Worm (Caenorhabditis elegans): ENCODE data around the gene F26F12.5.

Gene F26F12.5

DNA sequence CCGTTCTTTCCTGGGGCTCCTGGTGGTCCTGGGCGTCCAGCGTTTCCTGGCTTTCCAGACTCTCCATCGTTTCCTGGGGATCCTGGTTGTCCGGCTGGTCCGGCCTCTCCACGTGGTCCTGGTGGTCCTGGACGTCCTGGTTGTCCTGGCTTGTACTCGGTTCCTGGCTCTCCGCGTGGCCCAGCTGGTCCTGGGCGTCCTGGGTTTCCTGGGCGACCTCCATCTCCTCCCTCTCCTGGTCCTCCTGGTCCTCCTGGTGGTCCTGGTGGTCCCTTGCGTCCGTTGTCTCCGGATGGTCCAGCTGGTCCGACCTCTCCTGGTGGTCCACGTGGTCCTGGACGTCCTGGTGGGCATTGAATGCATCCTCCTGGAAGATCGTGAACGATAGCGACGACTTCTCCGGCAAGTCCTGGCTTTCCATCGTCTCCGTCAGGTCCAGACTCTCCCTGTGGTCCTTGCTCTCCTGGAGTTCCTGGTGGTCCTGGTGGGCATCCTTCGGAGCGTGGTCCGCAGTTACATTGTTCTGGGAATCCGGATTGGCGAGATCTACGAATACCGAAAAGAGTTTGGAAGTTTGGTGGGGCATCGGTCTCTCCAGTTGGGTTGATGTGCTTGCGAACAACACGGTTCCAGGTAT is 28.9 kb downstream of the F26F12.5 start:
- no peak for TF ChIP-seq crh-2 (tag; optimal IDR thresholded peaks at IDR 0.05)
- no peak for TF ChIP-seq ZK546.5 (tag; optimal IDR thresholded peaks at IDR 0.05)
- TF ChIP-seq sma-3 (GFP tag; optimal IDR thresholded peaks at IDR 0.05), result no peak
- TF ChIP-seq ztf-11 (tag; optimal IDR thresholded peaks at IDR 0.05), result no peak
- TF ChIP-seq mdl-1 (tag; optimal IDR thresholded peaks at IDR 0.05), result no peak
- TF ChIP-seq elt-1 (tag; optimal IDR thresholded peaks at IDR 0.05), result no peak
- TF ChIP-seq gmeb-1 (tag; optimal IDR thresholded peaks at IDR 0.05), result no peak
- no peak for TF ChIP-seq fos-1 (tag; optimal IDR thresholded peaks at IDR 0.05)
- TF ChIP-seq sma-9 (GFP tag; optimal IDR thresholded peaks at IDR 0.05), result no peak
- no peak for TF ChIP-seq sma-9 (tag; optimal IDR thresholded peaks at IDR 0.05)

DNA sequence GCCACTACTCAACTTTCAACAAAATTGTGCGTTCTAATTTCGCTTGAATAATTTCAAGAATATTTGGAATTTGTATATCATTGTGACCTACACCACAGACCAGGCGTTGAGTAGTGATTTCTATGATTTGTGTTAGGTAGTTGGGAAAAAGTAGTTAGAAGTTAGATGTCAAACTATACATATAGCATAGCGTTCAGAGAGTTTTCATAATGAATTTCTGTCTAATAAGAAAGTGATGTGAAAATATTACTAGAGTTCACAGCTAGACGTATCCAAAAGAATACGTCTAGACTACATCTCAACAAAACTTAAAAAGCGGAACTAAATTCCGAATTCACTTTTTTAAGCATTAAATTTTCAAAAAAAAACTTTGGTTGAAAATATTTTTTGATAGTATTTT is 29.6 kb downstream of the F26F12.5 start:
- TF ChIP-seq dmd-4 (tag; optimal IDR thresholded peaks at IDR 0.05) (no peak), nhr-25 (tag; optimal IDR thresholded peaks at IDR 0.05) (no peak)

DNA sequence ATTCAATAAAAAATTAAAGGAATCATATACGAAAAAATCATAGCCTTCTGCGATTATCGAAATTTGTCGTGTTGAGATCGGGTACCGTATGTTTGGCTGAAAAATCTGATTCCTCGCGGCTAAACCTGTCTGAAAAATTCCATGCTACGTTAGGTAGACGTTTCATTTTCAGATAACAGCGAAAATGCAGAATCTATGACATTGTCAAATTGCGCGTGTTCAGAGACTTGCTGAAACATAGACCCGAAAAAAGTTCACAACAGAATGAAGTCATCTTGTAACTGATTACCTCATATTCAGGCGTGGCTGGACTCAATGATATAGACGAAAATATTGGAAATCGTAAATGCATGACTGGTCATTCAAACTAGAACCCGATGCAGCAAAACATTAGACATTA is 31.5 kb downstream of the F26F12.5 start, which contains the start of gene srh-76:
Gene srh-76 (plus strand): TSS at position 301 of the 400 bp plus-strand sequence.
- TF ChIP-seq R02D3.7 (tag; optimal IDR thresholded peaks at IDR 0.05) (no peak), ztf-4 (tag; optimal IDR thresholded peaks at IDR 0.05) (no peak), ceh-16 (tag; optimal IDR thresholded peaks at IDR 0.05) (no peak), nhr-6 (tag; optimal IDR thresholded peaks at IDR 0.05) (no peak), nhr-77 (tag; optimal IDR thresholded peaks at IDR 0.05) (no peak), gmeb-1 (tag; optimal IDR thresholded peaks at IDR 0.05) (no peak), blmp-1 (tag; optimal IDR thresholded peaks at IDR 0.05; ENCODE audit: insufficient read depth) (no peak), skn-1 (tag; optimal IDR thresholded peaks at IDR 0.05) (no peak), nhr-237 (tag; optimal IDR thresholded peaks at IDR 0.05) (no peak), zag-1 (tag; optimal IDR thresholded peaks at IDR 0.05) (no peak), peb-1 (tag; optimal IDR thresholded peaks at IDR 0.05) (no peak), lsy-2 (tag; optimal IDR thresholded peaks at IDR 0.05) (no peak), ZK546.5 (tag; optimal IDR thresholded peaks at IDR 0.05) (no peak), alr-1 (tag; optimal IDR thresholded peaks at IDR 0.05) (no peak), aly-2 (tag; optimal IDR thresholded peaks at IDR 0.05) (no peak), unc-55 (GFP tag; optimal IDR thresholded peaks at IDR 0.05) (no peak), Y55F3AM.14 (GFP tag; optimal IDR thresholded peaks at IDR 0.05) (no peak), elt-1 (tag; optimal IDR thresholded peaks at IDR 0.05) (no peak), sem-4 (tag; optimal IDR thresholded peaks at IDR 0.05) (no peak)

DNA sequence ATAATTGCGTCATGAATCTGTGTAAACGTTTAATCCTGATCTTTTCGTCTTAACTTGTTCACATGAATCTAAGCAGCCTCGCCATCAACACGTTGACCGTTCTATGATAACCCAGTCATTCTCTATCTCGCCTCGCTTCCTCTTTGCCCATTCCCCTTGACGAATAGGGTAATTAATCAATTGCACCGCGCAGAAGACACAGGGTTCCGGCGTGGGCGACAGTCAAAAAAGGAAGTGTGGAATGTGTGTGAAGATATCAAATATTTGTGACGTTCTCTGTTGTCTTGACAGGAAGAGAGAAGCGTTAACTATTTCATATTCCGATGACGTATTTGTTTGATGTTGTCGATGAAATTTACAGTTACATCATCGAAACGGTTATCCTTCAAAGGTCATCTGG is 32.2 kb downstream of the F26F12.5 start:
- TF ChIP-seq peb-1 (tag; optimal IDR thresholded peaks at IDR 0.05) (no peak), ztf-1 (GFP tag; conservative IDR thresholded peaks at IDR 0.05) (no peak), blmp-1 (tag; optimal IDR thresholded peaks at IDR 0.05; ENCODE audit: insufficient read depth) (peak; percentile 70), lin-39 (tag; optimal IDR thresholded peaks at IDR 0.05) (no peak), nhr-25 (tag; optimal IDR thresholded peaks at IDR 0.05) (peak; percentile 93), nhr-11 (tag; optimal IDR thresholded peaks at IDR 0.05) (no peak), sma-3 (GFP tag; optimal IDR thresholded peaks at IDR 0.05) (peak; percentile 89), ceh-16 (tag; optimal IDR thresholded peaks at IDR 0.05) (no peak), F13H6.1 (tag; optimal IDR thresholded peaks at IDR 0.05) (no peak), Y55F3AM.14 (GFP tag; optimal IDR thresholded peaks at IDR 0.05) (peak; percentile 55), nhr-21 (tag; optimal IDR thresholded peaks at IDR 0.05) (peak; percentile 94), skn-1 (tag; optimal IDR thresholded peaks at IDR 0.05) (no peak), snpc-4 (tag; optimal IDR thresholded peaks at IDR 0.05) (no peak), crh-2 (tag; optimal IDR thresholded peaks at IDR 0.05) (peak; percentile 23), nhr-129 (tag; optimal IDR thresholded peaks at IDR 0.05) (peak; percentile 33), R02D3.7 (tag; optimal IDR thresholded peaks at IDR 0.05) (no peak), nhr-10 (tag; optimal IDR thresholded peaks at IDR 0.05) (no peak), gmeb-1 (tag; optimal IDR thresholded peaks at IDR 0.05) (no peak), sma-9 (GFP tag; optimal IDR thresholded peaks at IDR 0.05) (peak; percentile 85), sma-9 (tag; optimal IDR thresholded peaks at IDR 0.05) (no peak), sem-4 (tag; optimal IDR thresholded peaks at IDR 0.05) (peak; percentile 8), nhr-77 (tag; optimal IDR thresholded peaks at IDR 0.05) (no peak), ZK546.5 (tag; optimal IDR thresholded peaks at IDR 0.05) (no peak), lin-13 (GFP tag; optimal IDR thresholded peaks at IDR 0.05) (no peak), fos-1 (tag; optimal IDR thresholded peaks at IDR 0.05) (peak; percentile 12), nhr-12 (tag; optimal IDR thresholded peaks at IDR 0.05) (no peak), mdl-1 (tag; optimal IDR thresholded peaks at IDR 0.05) (no peak), egl-27 (tag; optimal IDR thresholded peaks at IDR 0.05) (peak; percentile 50), mab-5 (tag; optimal IDR thresholded peaks at IDR 0.05) (peak; percentile 47), C34F6.9 (tag; optimal IDR thresholded peaks at IDR 0.05) (no peak), ceh-82 (tag; optimal IDR thresholded peaks at IDR 0.05) (no peak), ztf-4 (tag; optimal IDR thresholded peaks at IDR 0.05) (no peak)
